1 worm cellular context compared by ENCODE assay signal in genomic region chrV:14689060-14689750, ce11.
TF ChIP-seq lines count a peak whose summit lies in the region.

Gene gasr-8 (plus strand): TSS chrV:14689110.

TF ChIP-seq in whole organism, L4 larva, 104 proteins besides CTCF, POLR2A, EP300 and RAD21 (continued from another document):
- no peak for TF ChIP-seq pqm-1 (tag; optimal IDR thresholded peaks at IDR 0.05; lab: Kevin White, UChicago)
- no peak for TF ChIP-seq Y5F2A.4 (GFP tag; optimal IDR thresholded peaks at IDR 0.05; lab: Kevin White, UChicago)
- TF ChIP-seq madf-9 (GFP tag; conservative IDR thresholded peaks at IDR 0.05; lab: Robert Waterston, UW): 0 out of 2 replicates have a peak, but pooled peaks have one; percentile 22
- no peak for TF ChIP-seq D1046.2 (GFP tag; IDR thresholded peaks at IDR 0.05; lab: Robert Waterston, UW)
